Worm (Caenorhabditis elegans): ENCODE measurements around the gene fbxa-202.

DNA sequence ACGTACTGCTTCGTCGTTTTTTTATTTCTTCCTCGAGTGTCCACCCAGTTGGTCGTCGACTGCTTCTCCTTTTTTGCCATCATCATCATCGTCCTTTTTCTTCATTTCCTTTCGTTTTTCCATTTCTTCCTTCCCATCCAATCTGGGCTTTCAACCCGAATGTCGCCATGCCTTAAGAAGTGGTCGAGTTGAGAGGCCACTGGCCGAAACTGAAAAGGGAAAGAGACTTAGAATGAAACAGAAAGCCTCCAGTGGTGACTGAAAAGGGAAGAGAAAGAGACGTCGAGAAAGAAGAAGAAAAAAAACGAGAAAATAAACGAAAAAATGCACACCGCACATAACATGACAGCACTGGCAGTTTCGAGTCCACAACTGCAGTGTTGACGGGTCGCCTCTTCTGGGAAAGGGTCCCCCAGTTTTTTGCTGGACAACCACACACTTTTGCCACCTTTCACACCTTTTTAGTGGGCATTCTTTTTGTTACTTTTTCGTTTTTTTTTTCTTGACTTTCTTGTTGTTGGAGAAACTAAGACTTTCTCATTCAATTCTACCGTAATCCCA, 14.1 kb downstream of the fbxa-202 start:
- TF ChIP-seq him-1 (tag; optimal IDR thresholded peaks at IDR 0.05) (peak; percentile 58), W03F9.2 (tag; optimal IDR thresholded peaks at IDR 0.05) (no peak), dao-5 (tag; optimal IDR thresholded peaks at IDR 0.05) (no peak)

Measured in whole organism, L4/young adult.